Fruit fly (Drosophila melanogaster): ENCODE data around the gene CG11403.

CG11403 gene

dm6 chrX:1256131-1256530 is 16.4 kb upstream of the CG11403 start (continued):
- TF ChIP-seq phol (tag; optimal IDR thresholded peaks at IDR 0.05) (peak; percentile 30), gce (GFP tag; IDR thresholded peaks at IDR 0.05) (no peak), Aef1 (GFP tag; IDR thresholded peaks at IDR 0.05) (no peak), Blimp-1 (GFP tag; optimal IDR thresholded peaks at IDR 0.05) (peak; percentile 3), Oli (tag; optimal IDR thresholded peaks at IDR 0.05) (peak; percentile 3), Ets65A (GFP tag) (peak; percentile 79), cas (GFP tag; IDR thresholded peaks at IDR 0.05) (no peak), stwl (tag; optimal IDR thresholded peaks at IDR 0.05) (no peak), Nf-YB (GFP tag; optimal IDR thresholded peaks at IDR 0.05) (no peak), dysf (GFP tag; IDR thresholded peaks at IDR 0.05) (0 out of 3 replicates have a peak, but pooled peaks have one; percentile 15), gem (tag; optimal IDR thresholded peaks at IDR 0.05) (peak; percentile 41), CG1602 (GFP tag; optimal IDR thresholded peaks at IDR 0.05) (no peak), Poxn (GFP tag; IDR thresholded peaks at IDR 0.05) (no peak), ind (GFP tag; optimal IDR thresholded peaks at IDR 0.05) (peak; percentile 15), Dref (GFP tag; IDR thresholded peaks at IDR 0.05) (no peak), CG1603 (tag; optimal IDR thresholded peaks at IDR 0.05) (peak; percentile 21), CG18599 (GFP tag; optimal IDR thresholded peaks at IDR 0.05) (peak; percentile 21), CG10979 (tag; optimal IDR thresholded peaks at IDR 0.05) (no peak), ci (GFP tag; IDR thresholded peaks at IDR 0.05) (no peak), Dfd (GFP tag; optimal IDR thresholded peaks at IDR 0.05) (no peak), Hr3 (GFP tag; optimal IDR thresholded peaks at IDR 0.05) (no peak), unpg (GFP tag; optimal IDR thresholded peaks at IDR 0.05) (peak; percentile 1), bbx (GFP tag; IDR thresholded peaks at IDR 0.05; ENCODE audit: partially characterized antibody) (no peak), CG11456 (GFP tag; IDR thresholded peaks at IDR 0.05) (no peak), Hmr (GFP tag; optimal IDR thresholded peaks at IDR 0.05) (peak; percentile 13), Elba2 (GFP tag; optimal IDR thresholded peaks at IDR 0.05) (no peak), HmgD (GFP tag; optimal IDR thresholded peaks at IDR 0.05) (no peak), CG12769 (tag; optimal IDR thresholded peaks at IDR 0.05) (peak; percentile 2), CG8290 (GFP tag; optimal IDR thresholded peaks at IDR 0.05) (no peak), CG8290 (tag; optimal IDR thresholded peaks at IDR 0.05) (peak in 1 of 2 experiments; percentile 12), hb (GFP tag; IDR thresholded peaks at IDR 0.05; ENCODE audit: partially characterized antibody) (no peak), CG12071 (GFP tag; optimal IDR thresholded peaks at IDR 0.05) (no peak), tup (GFP tag; optimal IDR thresholded peaks at IDR 0.05) (no peak), CG10565 (GFP tag; optimal IDR thresholded peaks at IDR 0.05) (no peak), CG7357 (GFP tag; IDR thresholded peaks at IDR 0.05) (peak; percentile 37; the same call in 1 of the 3 replicates), org-1 (GFP tag; optimal IDR thresholded peaks at IDR 0.05) (no peak), CG11504 (tag; optimal IDR thresholded peaks at IDR 0.05) (peak; percentile 45), Rfx (GFP tag; IDR thresholded peaks at IDR 0.05) (0 out of 2 replicates have a peak, but pooled peaks have one; percentile 10), nmo (GFP tag; optimal IDR thresholded peaks at IDR 0.05) (peak; percentile 11), CG8924 (tag; optimal IDR thresholded peaks at IDR 0.05) (peak; percentile 2), HHEX (GFP tag; optimal IDR thresholded peaks at IDR 0.05) (no peak), Sox102F (GFP tag; optimal IDR thresholded peaks at IDR 0.05) (peak; percentile 35), pan (optimal IDR thresholded peaks at IDR 0.05) (no peak), pan (GFP tag; optimal IDR thresholded peaks at IDR 0.05 in 1 of 2, IDR thresholded peaks at IDR 0.05 in 1 of 2) (no peak)
